Worm (Caenorhabditis elegans): Measurements from ENCODE around the gene ZK856.14.

The ZK856.14 gene

ce11 chrV:10243105-10243504 lies 26.3 kb downstream of the ZK856.14 start, which contains the start of gene C12D8.9 (continued):
- TF ChIP-seq athp-1 (tag; optimal IDR thresholded peaks at IDR 0.05) (no peak), rec-8 (tag; optimal IDR thresholded peaks at IDR 0.05) (no peak)

- peak; percentile 61 for TF ChIP-seq nhr-80 (tag; optimal IDR thresholded peaks at IDR 0.05)
- no peak for TF ChIP-seq ceh-40 (GFP tag; IDR thresholded peaks at IDR 0.05)
- no peak for TF ChIP-seq lir-1 (GFP tag; conservative IDR thresholded peaks at IDR 0.05)
- TF ChIP-seq dpl-1 (GFP tag; optimal IDR thresholded peaks at IDR 0.05) = no peak
- TF ChIP-seq T07F8.4 (tag; optimal IDR thresholded peaks at IDR 0.05) = no peak
- no peak for TF ChIP-seq hmg-1.2 (GFP tag; IDR thresholded peaks at IDR 0.05)
- no peak for TF ChIP-seq sptf-2 (GFP tag; optimal IDR thresholded peaks at IDR 0.05)
- TF ChIP-seq ztf-18 (tag; optimal IDR thresholded peaks at IDR 0.05) = no peak
Measured at ce11 chrV:10244018-10244720, 27.3 kb downstream of the ZK856.14 start.

- TF ChIP-seq unc-62 (GFP tag; optimal IDR thresholded peaks at IDR 0.05) = peak; percentile 91
- TF ChIP-seq cebp-1 (GFP tag; IDR thresholded peaks at IDR 0.05) = no peak
- peak; percentile 34 for TF ChIP-seq cebp-1 (tag; optimal IDR thresholded peaks at IDR 0.05)
- no peak for TF ChIP-seq ztf-6 (GFP tag; IDR thresholded peaks at IDR 0.05)
Measured at ce11 chrV:10245615-10246014, 28.8 kb downstream of the ZK856.14 start.

ce11 chrV:10246443-10246885 lies 29.6 kb downstream of the ZK856.14 start:
- TF ChIP-seq zim-3 (tag; optimal IDR thresholded peaks at IDR 0.05) (no peak), F10E7.11 (tag; optimal IDR thresholded peaks at IDR 0.05) (no peak), ama-1 (optimal IDR thresholded peaks at IDR 0.05) (no peak), ama-1 (GFP tag; optimal IDR thresholded peaks at IDR 0.05) (no peak), egl-44 (GFP tag; IDR thresholded peaks at IDR 0.05) (no peak), efl-1 (GFP tag; optimal IDR thresholded peaks at IDR 0.05) (peak; percentile 61), F49E8.2 (tag; optimal IDR thresholded peaks at IDR 0.05; ENCODE audit: insufficient read depth) (no peak), aptf-3 (GFP tag; IDR thresholded peaks at IDR 0.05) (no peak), D2030.7 (GFP tag; IDR thresholded peaks at IDR 0.05) (peak; percentile 37; the same call in 1 of the 2 replicates), him-1 (tag; optimal IDR thresholded peaks at IDR 0.05) (no peak), hmg-1.2 (GFP tag; IDR thresholded peaks at IDR 0.05) (peak; percentile 24; the same call in 1 of the 2 replicates), akir-1 (GFP tag; optimal IDR thresholded peaks at IDR 0.05) (no peak), madf-6 (GFP tag; IDR thresholded peaks at IDR 0.05) (peak; percentile 50), attf-5 (GFP tag; optimal IDR thresholded peaks at IDR 0.05) (peak; percentile 34), ztf-26 (tag; optimal IDR thresholded peaks at IDR 0.05) (no peak), K12H6.12 (tag; optimal IDR thresholded peaks at IDR 0.05) (peak; percentile 74), attf-3 (GFP tag; conservative IDR thresholded peaks at IDR 0.05) (no peak), ceh-100 (GFP tag; IDR thresholded peaks at IDR 0.05) (no peak), ceh-79 (tag; optimal IDR thresholded peaks at IDR 0.05) (no peak), madf-8 (GFP tag; conservative IDR thresholded peaks at IDR 0.05) (0 out of 2 replicates have a peak, but pooled peaks have one; percentile 23), nhr-27 (tag; optimal IDR thresholded peaks at IDR 0.05) (no peak), rpc-1 (optimal IDR thresholded peaks at IDR 0.05) (no peak), rpc-1 (tag; optimal IDR thresholded peaks at IDR 0.05) (no peak), die-1 (tag; optimal IDR thresholded peaks at IDR 0.05) (no peak), xnd-1 (tag; optimal IDR thresholded peaks at IDR 0.05) (peak; percentile 1), cebp-1 (GFP tag; IDR thresholded peaks at IDR 0.05) (no peak), cebp-1 (tag; optimal IDR thresholded peaks at IDR 0.05) (peak; percentile 28), lin-35 (GFP tag; optimal IDR thresholded peaks at IDR 0.05) (peak in 1 of 3 experiments; percentile 54), K11D2.4 (GFP tag; IDR thresholded peaks at IDR 0.05) (0 out of 2 replicates have a peak, but pooled peaks have one; percentile 52), dpl-1 (GFP tag; optimal IDR thresholded peaks at IDR 0.05) (peak; percentile 19), lsl-1 (GFP tag; optimal IDR thresholded peaks at IDR 0.05) (peak; percentile 5), lin-54 (GFP tag; optimal IDR thresholded peaks at IDR 0.05) (peak; percentile 59), ceh-58 (GFP tag; IDR thresholded peaks at IDR 0.05) (no peak), Y95B8A.8 (GFP tag; IDR thresholded peaks at IDR 0.05) (no peak)

Measured in whole organism, young adult.